Worm (Caenorhabditis elegans) whole organism, L1 larva: Measurements from ENCODE around the gene F45E1.1.

Source experiments
- C04F5.9 ChIP-seq: sonication (generic microtip); optimal IDR thresholded peaks from 2 replicates; lab custom pipeline; 2016; ENCODE audit warnings: missing genetic modification characterization, missing compliant biosample characterization
- F16B12.6 ChIP-seq: fragments of 150-350 bp; optimal IDR thresholded peaks from 2 replicates; lab custom pipeline; 2014; ENCODE audit warnings: missing biosample characterization, missing genetic modification characterization
- Y116A8C.19 ChIP-seq: sonication (generic microtip); optimal IDR thresholded peaks from 2 replicates; lab custom pipeline; 2016; ENCODE audit warnings: missing compliant biosample characterization, missing genetic modification characterization, borderline replicate concordance
- ama-1 ChIP-seq: fragments of 150-350 bp; optimal IDR thresholded peaks from 2 replicates; lab custom pipeline; 2014
- blmp-1 ChIP-seq: fragments of 150-350 bp; optimal IDR thresholded peaks from 2 replicates; lab custom pipeline; 2014; ENCODE audit warnings: missing biosample characterization, missing genetic modification characterization
- ceh-63 ChIP-seq: fragments of 200-800 bp; sonication (Bioruptor generic); optimal IDR thresholded peaks from 2 replicates; lab custom pipeline; 2018; ENCODE audit warnings: mild to moderate bottlenecking, missing genetic modification characterization, missing compliant biosample characterization
- ceh-8 ChIP-seq: fragments of 200-800 bp; sonication (Bioruptor generic); optimal IDR thresholded peaks from 2 replicates; lab custom pipeline; 2018; ENCODE audit warnings: mild to moderate bottlenecking, missing genetic modification characterization, moderate library complexity, missing compliant biosample characterization
- dpl-1 ChIP-seq, 3 experiments: fragments of 150-350 bp in 2 of 3; sonication (generic microtip) in 1 of 3; optimal IDR thresholded peaks; 2 replicates each; lab custom pipeline; 2014 to 2017; ENCODE audit warnings: missing biosample characterization in 3 of 3, missing genetic modification characterization in 3 of 3, missing genetic modification reagents in 3 of 3
- efl-1 ChIP-seq, 4 experiments: fragments of 150-350 bp; optimal IDR thresholded peaks in 3 of 4; peaks in 1 of 4; 1 replicate in 1 of 4; 2 replicates in 3 of 4; lab custom pipeline; 2014; ENCODE audit warnings: missing biosample characterization in 2 of 4, missing genetic modification characterization in 2 of 4, missing genetic modification reagents in 2 of 4
- egl-13 ChIP-seq: sonication (generic microtip); optimal IDR thresholded peaks from 2 replicates; lab custom pipeline; 2016; ENCODE audit warnings: missing genotype, missing genetic modification reagents, missing genetic modification characterization, missing compliant biosample characterization
- fkh-10 ChIP-seq: sonication (generic microtip); optimal IDR thresholded peaks from 2 replicates; lab custom pipeline; 2017; ENCODE audit warnings: missing biosample characterization, missing genetic modification reagents, missing genetic modification characterization
- fos-1 ChIP-seq: fragments of 150-350 bp; optimal IDR thresholded peaks from 2 replicates; lab custom pipeline; 2014; ENCODE audit warnings: missing biosample characterization, missing genetic modification characterization
- hlh-4 ChIP-seq: sonication (generic microtip); optimal IDR thresholded peaks from 2 replicates; lab custom pipeline; 2016; ENCODE audit warnings: mild to moderate bottlenecking, missing genetic modification characterization, missing compliant biosample characterization
- lin-13 ChIP-seq: fragments of 150-350 bp; optimal IDR thresholded peaks from 2 replicates; lab custom pipeline; 2014; ENCODE audit warnings: missing biosample characterization, missing genetic modification reagents, missing genetic modification characterization
- lin-35 ChIP-seq, 2 experiments: fragments of 150-350 bp; optimal IDR thresholded peaks; 2 replicates each; lab custom pipeline; 2014; ENCODE audit warnings: missing biosample characterization in 2 of 2, missing genetic modification characterization in 2 of 2, missing genetic modification reagents in 2 of 2
- lin-39 ChIP-seq: fragments of 150-350 bp; optimal IDR thresholded peaks from 2 replicates; lab custom pipeline; 2014; ENCODE audit warnings: missing biosample characterization, missing genetic modification reagents, missing genetic modification characterization
- mdl-1 ChIP-seq, 2 experiments: fragments of 150-350 bp; optimal IDR thresholded peaks; 2 replicates each; lab custom pipeline; 2014 to 2017; ENCODE audit warnings: missing biosample characterization in 2 of 2, missing genetic modification characterization in 2 of 2, inconsistent platforms in 1 of 2
- nhr-11 ChIP-seq: fragments of 150-350 bp; optimal IDR thresholded peaks from 2 replicates; lab custom pipeline; 2014; ENCODE audit warnings: missing biosample characterization, missing genetic modification characterization
- nhr-12 ChIP-seq: sonication (generic microtip); optimal IDR thresholded peaks from 2 replicates; lab custom pipeline; 2017; ENCODE audit warnings: missing biosample characterization, missing genetic modification characterization
- nhr-237 ChIP-seq: fragments of 150-350 bp; optimal IDR thresholded peaks from 2 replicates; lab custom pipeline; 2014; ENCODE audit warnings: missing biosample characterization, missing genetic modification characterization
- nhr-71 ChIP-seq: sonication (generic microtip); optimal IDR thresholded peaks from 2 replicates; lab custom pipeline; 2016; ENCODE audit warnings: mild to moderate bottlenecking, missing genetic modification characterization, moderate library complexity, missing compliant biosample characterization
- nhr-77 ChIP-seq: fragments of 150-350 bp; optimal IDR thresholded peaks from 2 replicates; lab custom pipeline; 2014; ENCODE audit warnings: missing biosample characterization, missing genetic modification characterization
- pax-3 ChIP-seq: fragments of 200-800 bp; sonication (Bioruptor generic); optimal IDR thresholded peaks from 2 replicates; lab custom pipeline; 2018; ENCODE audit warnings: mild to moderate bottlenecking, missing genetic modification characterization, moderate library complexity, missing compliant biosample characterization
- pqm-1 ChIP-seq: sonication (generic microtip); optimal IDR thresholded peaks from 3 replicates; lab custom pipeline; 2017; ENCODE audit warnings: missing biosample characterization, missing genetic modification characterization
- skn-1 ChIP-seq: fragments of 150-350 bp; optimal IDR thresholded peaks from 2 replicates; lab custom pipeline; 2014; ENCODE audit warnings: missing biosample characterization, missing genetic modification characterization
- sptf-1 ChIP-seq: fragments of 150-350 bp; optimal IDR thresholded peaks from 2 replicates; lab custom pipeline; 2014; ENCODE audit warnings: missing biosample characterization, missing genetic modification characterization
- sup-37 ChIP-seq: fragments of 200-800 bp; sonication (Bioruptor generic); optimal IDR thresholded peaks from 2 replicates; lab custom pipeline; 2018; ENCODE audit warnings: mild to moderate bottlenecking, missing genetic modification characterization, missing compliant biosample characterization
- tbx-2 ChIP-seq: sonication (generic microtip); optimal IDR thresholded peaks from 2 replicates; lab custom pipeline; 2016; ENCODE audit warnings: missing genetic modification characterization, missing compliant biosample characterization
- unc-30 ChIP-seq: sonication (generic microtip); optimal IDR thresholded peaks from 2 replicates; lab custom pipeline; 2017; ENCODE audit warnings: missing biosample characterization, missing genetic modification characterization
- unc-98 ChIP-seq: fragments of 200-800 bp; sonication (Bioruptor generic); IDR thresholded peaks from 2 replicates; pipeline ENCODE4 v1.3.6; 2022; ENCODE audit warnings: missing genetic modification characterization, missing compliant biosample characterization
- vab-15 ChIP-seq: sonication (generic microtip); optimal IDR thresholded peaks from 2 replicates; lab custom pipeline; 2017; ENCODE audit warnings: missing genotype, mild to moderate bottlenecking, missing genetic modification characterization, missing compliant biosample characterization
- xbp-1 ChIP-seq: sonication (generic microtip); optimal IDR thresholded peaks from 2 replicates; lab custom pipeline; 2016; ENCODE audit warnings: missing genetic modification characterization, missing compliant biosample characterization
- zag-1 ChIP-seq: fragments of 150-350 bp; optimal IDR thresholded peaks from 2 replicates; lab custom pipeline; 2014; ENCODE audit warnings: missing biosample characterization, missing genetic modification characterization
- zip-4 ChIP-seq: fragments of 200-800 bp; sonication (Bioruptor generic); optimal IDR thresholded peaks from 2 replicates; lab custom pipeline; 2018; ENCODE audit warnings: mild to moderate bottlenecking, missing genetic modification characterization, moderate library complexity, missing compliant biosample characterization

The F45E1.1 gene

ce11 chrX:7986892-7987291, 16.6 kb upstream of the F45E1.1 start (continued):
- TF ChIP-seq sptf-1 (tag; lab: Kevin White, UChicago) (no peak), sup-37 (GFP tag; lab: Kevin White, UChicago) (no peak)

DNA sequence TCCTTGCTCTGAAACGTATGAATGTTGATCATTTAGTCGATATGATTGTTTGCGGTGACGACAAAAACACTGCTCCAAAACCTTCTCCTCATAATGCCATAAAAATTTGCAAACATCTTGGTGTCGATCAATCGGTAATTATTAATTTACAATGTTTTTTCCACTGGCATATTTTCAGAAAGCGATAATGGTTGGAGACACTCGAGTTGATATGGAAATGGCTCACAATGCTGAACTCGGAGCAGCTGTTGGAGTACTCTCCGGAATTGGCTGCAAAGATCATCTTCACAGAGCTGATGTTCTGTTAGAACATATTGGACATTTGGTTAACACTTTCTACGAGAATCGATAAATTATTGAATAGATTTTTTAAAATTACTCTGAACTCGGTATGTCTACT, 15.0 kb upstream of the F45E1.1 start:
- no peak for TF ChIP-seq efl-1 (optimal IDR thresholded peaks at IDR 0.05; lab: Kevin White, UChicago)
- peak in 1 of 2 experiments; percentile 49 for TF ChIP-seq efl-1 (GFP tag; optimal IDR thresholded peaks at IDR 0.05 in 1 of 2; lab: Kevin White, UChicago)
- no peak for TF ChIP-seq zag-1

ce11 chrX:7989155-7989554, 14.3 kb upstream of the F45E1.1 start:
- TF ChIP-seq skn-1 (no peak), sup-37 (GFP tag; lab: Kevin White, UChicago) (no peak), xbp-1 (tag; lab: Kevin White, UChicago) (no peak), zip-4 (GFP tag; lab: Kevin White, UChicago) (no peak), C04F5.9 (tag; lab: Kevin White, UChicago) (no peak), ama-1 (lab: Kevin White, UChicago) (peak; percentile 24), ceh-63 (GFP tag; lab: Kevin White, UChicago) (no peak), fkh-10 (GFP tag; lab: Kevin White, UChicago) (no peak)

ce11 chrX:7990282-7990681, 13.2 kb upstream of the F45E1.1 start:
- TF ChIP-seq tbx-2 (peak; percentile 60), Y116A8C.19 (tag; lab: Kevin White, UChicago) (no peak), nhr-71 (tag; lab: Kevin White, UChicago) (peak; percentile 46), blmp-1 (peak; percentile 54), nhr-77 (no peak)
- TF ChIP-seq, all 84 proteins: peak for 3

- TF ChIP-seq efl-1 (optimal IDR thresholded peaks at IDR 0.05; lab: Kevin White, UChicago) (no peak), efl-1 (GFP tag; optimal IDR thresholded peaks at IDR 0.05 in 1 of 2; lab: Kevin White, UChicago) (peak in 1 of 2 experiments; percentile 33), egl-13 (tag; lab: Kevin White, UChicago) (no peak)
Measured at ce11 chrX:7992102-7992501, 11.4 kb upstream of the F45E1.1 start.

- TF ChIP-seq fos-1 (tag; lab: Kevin White, UChicago) (no peak), nhr-237 (tag; lab: Kevin White, UChicago) (no peak), nhr-12 (tag; lab: Kevin White, UChicago) (no peak), nhr-11 (tag; lab: Kevin White, UChicago) (no peak), blmp-1 (no peak), skn-1 (no peak), F16B12.6 (tag; lab: Kevin White, UChicago) (no peak), lin-39 (tag; lab: Kevin White, UChicago) (no peak), pqm-1 (tag; lab: Kevin White, UChicago) (no peak), ceh-8 (no peak), dpl-1 (GFP tag; optimal IDR thresholded peaks at IDR 0.05; lab: Kevin White, UChicago) (no peak), pax-3 (tag; lab: Kevin White, UChicago) (no peak), vab-15 (tag; lab: Kevin White, UChicago) (no peak), unc-98 (GFP tag; lab: Robert Waterston, UW) (no peak), lin-35 (GFP tag; optimal IDR thresholded peaks at IDR 0.05; lab: Kevin White, UChicago) (no peak), hlh-4 (tag; lab: Kevin White, UChicago) (no peak), lin-13 (GFP tag; lab: Kevin White, UChicago) (no peak), unc-30 (tag; lab: Kevin White, UChicago) (no peak), egl-13 (tag; lab: Kevin White, UChicago) (no peak), mdl-1 (tag; optimal IDR thresholded peaks at IDR 0.05; lab: Kevin White, UChicago) (no peak)
Measured at ce11 chrX:7994486-7994885, 9.0 kb upstream of the F45E1.1 start.
